Worm (Caenorhabditis elegans): Measurements from ENCODE around the gene F20B6.5.
"Not testable (repeated sequence)": the region's sequence is repeated elsewhere in the genome, so short reads cannot be mapped to it uniquely, and the experiment has no call there.

The F20B6.5 gene

ce11 chrX:4208495-4208894 is 8.8 kb upstream of the F20B6.5 start (continued):
- TF ChIP-seq sea-2 (GFP tag; IDR thresholded peaks at IDR 0.05) (no peak), Y95B8A.8 (GFP tag; IDR thresholded peaks at IDR 0.05) (no peak), ceh-100 (GFP tag; IDR thresholded peaks at IDR 0.05) (no peak), tbp1 (GFP tag; optimal IDR thresholded peaks at IDR 0.05) (peak; percentile 55), nhr-27 (tag; optimal IDR thresholded peaks at IDR 0.05) (no peak), ccch-3 (GFP tag; optimal IDR thresholded peaks at IDR 0.05) (no peak), akir-1 (GFP tag; optimal IDR thresholded peaks at IDR 0.05) (peak; percentile 37), nfya-1 (tag; optimal IDR thresholded peaks at IDR 0.05; ENCODE audit: borderline replicate concordance, insufficient read depth) (no peak), aptf-3 (GFP tag; IDR thresholded peaks at IDR 0.05) (no peak), dpl-1 (GFP tag; optimal IDR thresholded peaks at IDR 0.05) (no peak), nhr-80 (tag; optimal IDR thresholded peaks at IDR 0.05) (no peak), madf-8 (GFP tag; conservative IDR thresholded peaks at IDR 0.05) (no peak), hrde-1 (tag; optimal IDR thresholded peaks at IDR 0.05; ENCODE audit: borderline replicate concordance) (no peak), hmg-20 (GFP tag; IDR thresholded peaks at IDR 0.05) (peak; percentile 81), K12H6.12 (tag; optimal IDR thresholded peaks at IDR 0.05) (no peak), F39B2.1 (GFP tag; IDR thresholded peaks at IDR 0.05) (no peak), fkh-3 (tag; optimal IDR thresholded peaks at IDR 0.05) (no peak), C06A6.2 (GFP tag; conservative IDR thresholded peaks at IDR 0.05) (peak; percentile 38; the same call in 1 of the 2 replicates), madf-6 (GFP tag; IDR thresholded peaks at IDR 0.05) (no peak), ets-4 (GFP tag; optimal IDR thresholded peaks at IDR 0.05) (no peak), rec-8 (tag; optimal IDR thresholded peaks at IDR 0.05) (no peak), mes-4 (tag; optimal IDR thresholded peaks at IDR 0.05) (no peak), snpc-1.1 (tag; optimal IDR thresholded peaks at IDR 0.05; ENCODE audit: insufficient read depth) (no peak), zfh-2 (GFP tag; conservative IDR thresholded peaks at IDR 0.05) (no peak), nfyb-1 (GFP tag; IDR thresholded peaks at IDR 0.05) (peak; percentile 11; the same call in 1 of the 2 replicates), lin-26 (GFP tag; IDR thresholded peaks at IDR 0.05) (0 out of 2 replicates have a peak, but pooled peaks have one; percentile 9), F10E7.11 (tag; optimal IDR thresholded peaks at IDR 0.05) (no peak)

ce11 chrX:4207385-4207784 is 7.7 kb upstream of the F20B6.5 start, which contains the start of gene F20B6.9:
Gene F20B6.9 (minus strand): TSS chrX:4207485.
- TF ChIP-seq nfyb-1 (GFP tag; IDR thresholded peaks at IDR 0.05); tlf-1 (GFP tag; optimal IDR thresholded peaks at IDR 0.05); xnd-1 (tag; optimal IDR thresholded peaks at IDR 0.05): not testable (repeated sequence)

ce11 chrX:4204799-4205198 is 5.1 kb upstream of the F20B6.5 start:
- TF ChIP-seq lin-26 (GFP tag; IDR thresholded peaks at IDR 0.05): 0 out of 2 replicates have a peak, but pooled peaks have one; percentile 42
- not testable (repeated sequence) for TF ChIP-seq rpc-1 (optimal IDR thresholded peaks at IDR 0.05)
- peak; percentile 23 for TF ChIP-seq rpc-1 (tag; optimal IDR thresholded peaks at IDR 0.05)
- peak; percentile 25 for TF ChIP-seq B0261.1 (tag; optimal IDR thresholded peaks at IDR 0.05)
- TF ChIP-seq hmg-1.2 (GFP tag; IDR thresholded peaks at IDR 0.05): 0 out of 2 replicates have a peak, but pooled peaks have one; percentile 5
- peak; percentile 43; the same call in 1 of the 2 replicates for TF ChIP-seq dox-1 (GFP tag; IDR thresholded peaks at IDR 0.05)
- TF ChIP-seq tbp1 (GFP tag; optimal IDR thresholded peaks at IDR 0.05): peak; percentile 43

ce11 chrX:4202881-4203280 is 3.2 kb upstream of the F20B6.5 start:
- TF ChIP-seq lin-26 (GFP tag; IDR thresholded peaks at IDR 0.05) (peak; percentile 57; the same call in 1 of the 2 replicates), dox-1 (GFP tag; IDR thresholded peaks at IDR 0.05) (peak; percentile 43; the same call in 1 of the 2 replicates), madf-6 (GFP tag; IDR thresholded peaks at IDR 0.05) (0 out of 2 replicates have a peak, but pooled peaks have one; percentile 44), D2030.7 (GFP tag; IDR thresholded peaks at IDR 0.05) (0 out of 2 replicates have a peak, but pooled peaks have one; percentile 22), hmg-1.2 (GFP tag; IDR thresholded peaks at IDR 0.05) (peak; percentile 38), B0261.1 (tag; optimal IDR thresholded peaks at IDR 0.05) (peak; percentile 17)

All from whole organism, young adult.